Worm (Caenorhabditis elegans) whole organism, L2 larva: ENCODE results near the gene nhr-189.

ENCODE experiments used
- R02D3.7 ChIP-seq: fragments of 150-350 bp; optimal IDR thresholded peaks from 2 replicates; lab custom pipeline; 2014; ENCODE audit warnings: missing biosample characterization, missing genetic modification characterization
- Y55F3AM.14 ChIP-seq: fragments of 200-800 bp; sonication (Bioruptor generic); optimal IDR thresholded peaks from 2 replicates; lab custom pipeline; 2018; ENCODE audit warnings: mild to moderate bottlenecking, missing genetic modification characterization, missing compliant biosample characterization
- ama-1 ChIP-seq: fragments of 150-350 bp; optimal IDR thresholded peaks from 2 replicates; lab custom pipeline; 2018; ENCODE audit warnings: inconsistent platforms
- egl-27 ChIP-seq: sonication (generic microtip); optimal IDR thresholded peaks from 3 replicates; lab custom pipeline; 2017; ENCODE audit warnings: missing biosample characterization, missing genetic modification reagents, missing genetic modification characterization
- lin-11 ChIP-seq: fragments of 150-350 bp; sonication (generic microtip); optimal IDR thresholded peaks from 2 replicates; lab custom pipeline; 2014; ENCODE audit warnings: missing biosample characterization, missing genetic modification characterization, inconsistent platforms, mixed read lengths
- mab-5 ChIP-seq: fragments of 150-350 bp; optimal IDR thresholded peaks from 2 replicates; lab custom pipeline; 2014; ENCODE audit warnings: missing biosample characterization, missing genetic modification characterization
- mdl-1 ChIP-seq, 2 experiments: fragments of 150-350 bp in 1 of 2; sonication (generic microtip) in 1 of 2; optimal IDR thresholded peaks; 2 replicates each; lab custom pipeline; 2017; ENCODE audit warnings: missing biosample characterization in 2 of 2, missing genetic modification characterization in 2 of 2
- nhr-11 ChIP-seq: fragments of 150-350 bp; optimal IDR thresholded peaks from 2 replicates; lab custom pipeline; 2014; ENCODE audit warnings: missing biosample characterization, missing genetic modification characterization
- nhr-21 ChIP-seq: fragments of 150-350 bp; optimal IDR thresholded peaks from 2 replicates; lab custom pipeline; 2014; ENCODE audit warnings: missing biosample characterization, missing genetic modification characterization
- nhr-237 ChIP-seq: fragments of 150-350 bp; optimal IDR thresholded peaks from 2 replicates; lab custom pipeline; 2014; ENCODE audit warnings: missing biosample characterization, missing genetic modification characterization
- sma-3 ChIP-seq: sonication (generic microtip); optimal IDR thresholded peaks from 2 replicates; lab custom pipeline; 2016; ENCODE audit warnings: missing genetic modification reagents, missing genetic modification characterization, missing compliant biosample characterization
- snpc-4 ChIP-seq: fragments of 150-350 bp; optimal IDR thresholded peaks from 2 replicates; lab custom pipeline; 2014; ENCODE audit warnings: missing biosample characterization, missing genetic modification characterization
- unc-62 ChIP-seq: fragments of 150-350 bp; optimal IDR thresholded peaks from 2 replicates; lab custom pipeline; 2014; ENCODE audit warnings: missing biosample characterization, missing genetic modification reagents, missing genetic modification characterization
- ztf-1 ChIP-seq: fragments of 200-800 bp; sonication (Bioruptor generic); conservative IDR thresholded peaks from 2 replicates; pipeline ENCODE4 v1.3.6; 2022; ENCODE audit warnings: missing genetic modification characterization, missing compliant biosample characterization

- TF ChIP-seq mdl-1 (tag; optimal IDR thresholded peaks at IDR 0.05; lab: Kevin White, UChicago) (no peak), ama-1 (lab: Kevin White, UChicago) (no peak), egl-27 (tag; lab: Kevin White, UChicago) (no peak), nhr-11 (tag; lab: Kevin White, UChicago) (no peak), nhr-21 (no peak), ztf-1 (GFP tag; lab: Robert Waterston, UW) (no peak), R02D3.7 (tag; lab: Kevin White, UChicago) (no peak), mab-5 (tag; lab: Kevin White, UChicago) (no peak), snpc-4 (tag; lab: Kevin White, UChicago) (no peak), unc-62 (GFP tag; lab: Kevin White, UChicago) (no peak), nhr-237 (tag; lab: Kevin White, UChicago) (no peak), sma-3 (no peak), lin-11 (tag; lab: Kevin White, UChicago) (no peak), Y55F3AM.14 (GFP tag; lab: Kevin White, UChicago) (no peak)
These were observed 36.0 kb upstream of the nhr-189 start for ce11 chrV:3896018-3896417.
